Worm (Caenorhabditis elegans): ENCODE results near the gene K02D10.4.

K02D10.4 gene

ce11 chrIII:8788690-8789089 lies 8.9 kb upstream of the K02D10.4 start:
- TF ChIP-seq efl-3 (GFP tag; optimal IDR thresholded peaks at IDR 0.05) (no peak), efl-1 (optimal IDR thresholded peaks at IDR 0.05) (no peak), efl-1 (GFP tag; optimal IDR thresholded peaks at IDR 0.05 in 1 of 2) (peak in 1 of 2 experiments; percentile 67), lin-39 (tag; optimal IDR thresholded peaks at IDR 0.05) (no peak), nhr-76 (tag; optimal IDR thresholded peaks at IDR 0.05) (no peak), rnt-1 (tag; optimal IDR thresholded peaks at IDR 0.05) (peak; percentile 21), dsc-1 (tag; optimal IDR thresholded peaks at IDR 0.05) (peak; percentile 7), lin-14 (GFP tag; optimal IDR thresholded peaks at IDR 0.05) (peak; percentile 45)

- no peak for TF ChIP-seq nhr-12 (tag; optimal IDR thresholded peaks at IDR 0.05)
- TF ChIP-seq egl-27 (tag; optimal IDR thresholded peaks at IDR 0.05): no peak
- no peak for TF ChIP-seq vab-15 (tag; optimal IDR thresholded peaks at IDR 0.05)
- TF ChIP-seq hlh-4 (tag; optimal IDR thresholded peaks at IDR 0.05): no peak
- TF ChIP-seq nhr-85 (tag): no peak
- no peak for TF ChIP-seq lin-14 (GFP tag; optimal IDR thresholded peaks at IDR 0.05)
- no peak for TF ChIP-seq nhr-71 (tag; optimal IDR thresholded peaks at IDR 0.05)
- TF ChIP-seq elt-3 (tag; optimal IDR thresholded peaks at IDR 0.05): no peak
- TF ChIP-seq unc-62 (GFP tag; optimal IDR thresholded peaks at IDR 0.05): no peak
Observed at ce11 chrIII:8786077-8786476, 6.3 kb upstream of the K02D10.4 start, which contains the start of gene K02D10.8. TSS of gene K02D10.8 (plus strand) at chrIII:8786377.

- TF ChIP-seq blmp-1 (tag; optimal IDR thresholded peaks at IDR 0.05) (no peak), unc-86 (tag; optimal IDR thresholded peaks at IDR 0.05) (no peak), nhr-19 (GFP tag; conservative IDR thresholded peaks at IDR 0.05) (peak; percentile 58; the same call in 1 of the 2 replicates), hpl-2 (GFP tag; optimal IDR thresholded peaks at IDR 0.05) (no peak), snu-23 (GFP tag; optimal IDR thresholded peaks at IDR 0.05) (peak; percentile 57), ceh-82 (tag; optimal IDR thresholded peaks at IDR 0.05) (peak in 2 of 3 experiments; percentile 16 to 54), unc-62 (GFP tag; optimal IDR thresholded peaks at IDR 0.05) (no peak), unc-130 (tag; optimal IDR thresholded peaks at IDR 0.05) (peak; percentile 45), ets-5 (GFP tag; IDR thresholded peaks at IDR 0.05) (no peak), unc-98 (GFP tag; IDR thresholded peaks at IDR 0.05) (0 out of 2 replicates have a peak, but pooled peaks have one; percentile 36), snpc-4 (tag; optimal IDR thresholded peaks at IDR 0.05) (peak; percentile 0), fkh-4 (tag; optimal IDR thresholded peaks at IDR 0.05; ENCODE audit: borderline replicate concordance) (no peak), aly-2 (tag; optimal IDR thresholded peaks at IDR 0.05) (no peak), egl-27 (tag; optimal IDR thresholded peaks at IDR 0.05) (no peak), fos-1 (tag; optimal IDR thresholded peaks at IDR 0.05) (no peak), lin-14 (GFP tag; optimal IDR thresholded peaks at IDR 0.05) (peak; percentile 91), sptf-1 (tag; optimal IDR thresholded peaks at IDR 0.05) (no peak), C34B4.2 (tag; optimal IDR thresholded peaks at IDR 0.05) (no peak), isw-1 (GFP tag; IDR thresholded peaks at IDR 0.05) (no peak), lin-15B (tag; optimal IDR thresholded peaks at IDR 0.05) (no peak), sup-37 (GFP tag; optimal IDR thresholded peaks at IDR 0.05) (peak; percentile 26), efl-3 (GFP tag; optimal IDR thresholded peaks at IDR 0.05) (no peak), xbp-1 (tag; optimal IDR thresholded peaks at IDR 0.05) (peak; percentile 27), sox-4 (tag; optimal IDR thresholded peaks at IDR 0.05) (peak; percentile 33), mab-9 (GFP tag; IDR thresholded peaks at IDR 0.05) (no peak), zag-1 (tag; optimal IDR thresholded peaks at IDR 0.05) (no peak), tlp-1 (tag; optimal IDR thresholded peaks at IDR 0.05) (no peak), ztf-4 (tag; optimal IDR thresholded peaks at IDR 0.05) (no peak), pax-3 (tag; optimal IDR thresholded peaks at IDR 0.05) (peak; percentile 67), mep-1 (tag; optimal IDR thresholded peaks at IDR 0.05) (peak; percentile 59), lir-3 (tag; optimal IDR thresholded peaks at IDR 0.05; ENCODE audit: poor library complexity) (no peak), ama-1 (optimal IDR thresholded peaks at IDR 0.05) (no peak), nhr-47 (tag; optimal IDR thresholded peaks at IDR 0.05) (peak; percentile 66), F16B12.6 (tag; optimal IDR thresholded peaks at IDR 0.05) (no peak), vab-15 (tag; optimal IDR thresholded peaks at IDR 0.05) (no peak), ceh-8 (GFP tag; optimal IDR thresholded peaks at IDR 0.05) (no peak), ztf-11 (tag; optimal IDR thresholded peaks at IDR 0.05) (no peak), unc-30 (tag; optimal IDR thresholded peaks at IDR 0.05) (no peak), tbx-2 (tag; optimal IDR thresholded peaks at IDR 0.05) (peak; percentile 70), rnt-1 (tag; optimal IDR thresholded peaks at IDR 0.05) (peak; percentile 73), elt-3 (tag; optimal IDR thresholded peaks at IDR 0.05) (no peak), hlh-4 (tag; optimal IDR thresholded peaks at IDR 0.05) (no peak)
Observed at ce11 chrIII:8785426-8785825, 5.6 kb upstream of the K02D10.4 start.
